Worm (Caenorhabditis elegans): ENCODE measurements around the gene lgc-36.

DNA sequence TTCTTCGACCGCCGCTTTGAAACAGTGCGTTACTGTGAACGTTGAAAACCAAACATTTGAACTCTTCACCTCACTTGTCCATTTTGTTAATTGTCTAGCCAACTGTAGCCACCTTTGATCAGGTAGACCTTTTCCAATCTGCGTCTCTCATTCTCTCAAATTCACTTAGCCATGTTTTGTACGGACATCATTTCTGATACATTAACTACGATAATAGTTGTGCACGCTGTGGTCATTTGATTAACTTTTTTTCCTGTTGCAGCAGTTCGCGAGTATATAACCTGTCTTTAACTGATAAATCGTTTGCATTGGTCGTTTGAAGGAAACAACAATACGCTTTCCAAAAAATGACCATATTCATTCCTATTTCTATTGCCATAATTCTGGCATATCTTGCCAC lies 41.4 kb downstream of the lgc-36 start, which contains the start of gene cyp-29A2:
- TF ChIP-seq zag-1 (tag; optimal IDR thresholded peaks at IDR 0.05) = no peak
- no peak for TF ChIP-seq nhr-237 (tag; optimal IDR thresholded peaks at IDR 0.05)
- no peak for TF ChIP-seq ceh-82 (tag; optimal IDR thresholded peaks at IDR 0.05)
- no peak for TF ChIP-seq rnt-1 (tag; optimal IDR thresholded peaks at IDR 0.05)
- TF ChIP-seq aly-2 (tag; optimal IDR thresholded peaks at IDR 0.05) = no peak
- TF ChIP-seq unc-86 (tag; optimal IDR thresholded peaks at IDR 0.05) = no peak

All from whole organism, L1 larva.